Worm (Caenorhabditis elegans): ENCODE results near the gene ceh-99.

DNA sequence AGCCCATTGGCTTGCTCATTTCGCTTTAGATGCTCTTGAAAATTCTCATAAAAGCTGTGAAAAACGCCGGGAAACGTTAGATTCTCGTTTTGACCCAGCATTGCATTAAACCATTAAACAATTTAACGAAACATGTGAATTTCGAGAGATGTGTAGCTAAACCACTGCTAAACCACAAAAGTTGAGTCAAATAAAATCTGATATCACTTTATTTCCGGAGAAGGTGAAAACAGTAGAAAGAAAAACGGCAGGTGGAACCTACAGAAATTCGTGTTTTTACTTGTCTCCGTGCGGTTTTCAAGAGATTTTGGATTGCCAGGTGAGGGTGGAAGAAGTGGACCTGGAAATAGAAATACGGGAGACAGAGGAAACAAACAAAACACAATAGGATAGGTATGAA is 24.8 kb downstream of the ceh-99 start, which contains the start of gene F49C5.9:
- TF ChIP-seq blmp-1 (tag; optimal IDR thresholded peaks at IDR 0.05), result no peak
- TF ChIP-seq nhr-12 (tag; optimal IDR thresholded peaks at IDR 0.05), result no peak
- TF ChIP-seq snpc-4 (tag; optimal IDR thresholded peaks at IDR 0.05), result no peak
- no peak for TF ChIP-seq nhr-76 (tag; optimal IDR thresholded peaks at IDR 0.05)
- no peak for TF ChIP-seq tbx-8 (GFP tag; optimal IDR thresholded peaks at IDR 0.05)
- TF ChIP-seq unc-62 (GFP tag; optimal IDR thresholded peaks at IDR 0.05), result no peak
- TF ChIP-seq mab-5 (tag; optimal IDR thresholded peaks at IDR 0.05), result no peak
- no peak for TF ChIP-seq cnd-1 (tag; optimal IDR thresholded peaks at IDR 0.05)
- no peak for TF ChIP-seq elt-3 (tag; optimal IDR thresholded peaks at IDR 0.05)
- no peak for TF ChIP-seq ceh-43 (GFP tag; optimal IDR thresholded peaks at IDR 0.05)
- TF ChIP-seq nhr-237 (tag; optimal IDR thresholded peaks at IDR 0.05), result no peak
- no peak for TF ChIP-seq sptf-1 (tag; optimal IDR thresholded peaks at IDR 0.05)
- no peak for TF ChIP-seq elt-1 (tag; optimal IDR thresholded peaks at IDR 0.05; ENCODE audit: borderline replicate concordance, insufficient read depth)
- TF ChIP-seq lsy-2 (tag; optimal IDR thresholded peaks at IDR 0.05), result no peak
